Worm (Caenorhabditis elegans) whole organism, L4/young adult: ENCODE measurements around the gene far-8.

Source experiments
- W03F9.2 ChIP-seq: fragments of 150-350 bp; optimal IDR thresholded peaks from 2 replicates; lab custom pipeline; 2014; ENCODE audit warnings: missing biosample characterization, missing genetic modification characterization
- dao-5 ChIP-seq: sonication (generic microtip); optimal IDR thresholded peaks from 2 replicates; lab custom pipeline; 2016; ENCODE audit warnings: missing genotype, missing genetic modification characterization, moderate library complexity, missing compliant biosample characterization
- him-1 ChIP-seq: sonication (generic microtip); optimal IDR thresholded peaks from 2 replicates; lab custom pipeline; 2016; ENCODE audit warnings: missing genotype, missing genetic modification reagents, missing genetic modification characterization, missing compliant biosample characterization

- no peak for TF ChIP-seq W03F9.2
- no peak for TF ChIP-seq him-1 (tag; lab: Kevin White, UChicago)
- no peak for TF ChIP-seq dao-5 (tag; lab: Kevin White, UChicago)
Observed at ce11 chrIII:868866-869265, 26.1 kb downstream of the far-8 start.
